Worm (Caenorhabditis elegans) whole organism, late embryonic: ENCODE measurements around the gene mbl-1.

ENCODE experiments used
- dmd-4 ChIP-seq: sonication (generic microtip); optimal IDR thresholded peaks from 2 replicates; lab custom pipeline; 2016; ENCODE audit warnings: borderline replicate concordance, missing genetic modification characterization, missing compliant biosample characterization
- hlh-13 ChIP-seq: fragments of 200-800 bp; sonication (Bioruptor generic); optimal IDR thresholded peaks from 2 replicates; lab custom pipeline; 2018; ENCODE audit warnings: mild to moderate bottlenecking, missing genetic modification characterization, missing compliant biosample characterization
- unc-55 ChIP-seq: sonication (generic microtip); optimal IDR thresholded peaks from 2 replicates; lab custom pipeline; 2017; ENCODE audit warnings: missing biosample characterization, missing genetic modification reagents, missing genetic modification characterization

- no peak for TF ChIP-seq dmd-4 (tag; lab: Kevin White, UChicago)
- no peak for TF ChIP-seq unc-55
- TF ChIP-seq hlh-13 (GFP tag; lab: Kevin White, UChicago): no peak
Measured at ce11 chrX:16930663-16931097, 47.7 kb upstream of the mbl-1 start.
